Fruit fly (Drosophila melanogaster): ENCODE data around the gene CG14710.

The CG14710 gene

DNA sequence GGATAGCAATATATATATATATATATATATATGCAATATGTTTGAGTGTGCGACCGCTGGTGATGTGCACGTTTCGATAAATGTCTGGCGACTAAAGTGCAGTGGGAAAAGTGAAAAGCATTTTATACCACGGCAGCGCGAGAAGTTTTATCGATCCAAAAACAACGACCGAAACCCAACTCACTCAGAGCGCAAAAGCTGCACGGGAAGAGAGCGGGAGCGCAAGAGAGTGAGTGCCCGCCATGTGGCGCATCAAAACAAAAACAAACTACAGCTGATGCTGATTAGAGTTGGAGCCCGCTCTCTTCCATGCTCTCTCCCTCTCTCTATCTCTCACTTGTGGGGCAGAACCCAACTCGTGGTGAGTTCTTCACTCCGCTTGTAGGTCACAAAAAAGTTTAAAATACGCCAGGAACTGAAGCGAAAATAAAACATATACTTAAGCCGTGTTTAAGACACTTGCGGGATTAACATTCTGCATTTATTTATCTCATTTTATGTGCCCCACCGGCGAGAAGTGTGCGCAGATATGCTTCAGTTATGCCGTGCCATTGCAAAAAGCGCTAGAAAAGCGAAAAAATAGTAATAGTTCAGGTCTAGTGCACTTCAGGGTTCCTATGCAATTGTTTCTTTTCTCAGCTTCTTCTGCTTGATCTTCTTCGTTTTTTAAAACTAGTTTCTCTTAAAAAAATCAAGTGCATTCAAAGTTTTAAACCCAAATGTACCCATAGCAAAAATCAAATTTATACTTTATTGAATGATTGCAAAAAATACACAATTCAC is 15.0 kb upstream of the CG14710 start (continued):
- TF ChIP-seq Side (GFP tag; optimal IDR thresholded peaks at IDR 0.05) (no peak), Opbp (GFP tag; IDR thresholded peaks at IDR 0.05; ENCODE audit: partially characterized antibody) (peak; percentile 48; the same call in 1 of the 3 replicates), HHEX (GFP tag; optimal IDR thresholded peaks at IDR 0.05) (no peak), CG6791 (GFP tag; IDR thresholded peaks at IDR 0.05; ENCODE audit: partially characterized antibody) (0 out of 3 replicates have a peak, but pooled peaks have one; percentile 26), CG15479 (GFP tag; optimal IDR thresholded peaks at IDR 0.05) (no peak), sens-2 (GFP tag; IDR thresholded peaks at IDR 0.05) (peak; percentile 23; the same call in 1 of the 2 replicates), Dll (GFP tag; IDR thresholded peaks at IDR 0.05; ENCODE audit: partially characterized antibody) (peak; percentile 77), CG2120 (GFP tag; optimal IDR thresholded peaks at IDR 0.05) (no peak), dysf (GFP tag; IDR thresholded peaks at IDR 0.05) (no peak), CG7357 (GFP tag; IDR thresholded peaks at IDR 0.05) (peak; percentile 30; the same call in 1 of the 3 replicates), chif (GFP tag; optimal IDR thresholded peaks at IDR 0.05) (no peak), sna (GFP tag; IDR thresholded peaks at IDR 0.05; ENCODE audit: partially characterized antibody) (peak; percentile 80), esg (GFP tag; conservative IDR thresholded peaks at IDR 0.05) (no peak), Pdp1 (GFP tag; optimal IDR thresholded peaks at IDR 0.05) (no peak), fd64A (GFP tag; optimal IDR thresholded peaks at IDR 0.05) (no peak), chinmo (GFP tag; IDR thresholded peaks at IDR 0.05; ENCODE audit: partially characterized antibody) (peak; percentile 94; the same call in 3 of the 4 replicates), Xbp1 (GFP tag; optimal IDR thresholded peaks at IDR 0.05) (no peak), zen2 (GFP tag; IDR thresholded peaks at IDR 0.05; ENCODE audit: partially characterized antibody) (peak; percentile 90; the same call in 2 of the 3 replicates), lilli (GFP tag; optimal IDR thresholded peaks at IDR 0.05) (no peak), nmo (GFP tag; optimal IDR thresholded peaks at IDR 0.05) (no peak), hbn (GFP tag; IDR thresholded peaks at IDR 0.05; ENCODE audit: partially characterized antibody) (peak; percentile 63; the same call in 1 of the 2 replicates), BtbVII (GFP tag; optimal IDR thresholded peaks at IDR 0.05) (peak; percentile 44), so (GFP tag; IDR thresholded peaks at IDR 0.05) (peak; percentile 21; the same call in 1 of the 3 replicates), Doc3 (GFP tag; IDR thresholded peaks at IDR 0.05; ENCODE audit: partially characterized antibody) (peak; percentile 50; the same call in 1 of the 3 replicates), CG32532 (GFP tag; IDR thresholded peaks at IDR 0.05) (peak; percentile 68; the same call in 1 of the 2 replicates), Eip74EF (GFP tag; optimal IDR thresholded peaks at IDR 0.05) (peak in 1 of 2 experiments; percentile 4), nerfin-1 (tag; optimal IDR thresholded peaks at IDR 0.05) (no peak), CG11695 (GFP tag; IDR thresholded peaks at IDR 0.05) (0 out of 3 replicates have a peak, but pooled peaks have one; percentile 44), ewg (GFP tag; optimal IDR thresholded peaks at IDR 0.05) (peak; percentile 32), MTF-1 (GFP tag; optimal IDR thresholded peaks at IDR 0.05; ENCODE audit: borderline replicate concordance) (peak; percentile 25), CG43689 (GFP tag; IDR thresholded peaks at IDR 0.05) (no peak), Med (GFP tag) (peak; percentile 60), sens (GFP tag) (peak; percentile 60), NC2α (GFP tag; optimal IDR thresholded peaks at IDR 0.05) (no peak), Hmr (GFP tag; optimal IDR thresholded peaks at IDR 0.05) (no peak), CG10209 (GFP tag; optimal IDR thresholded peaks at IDR 0.05) (no peak), CG14860 (GFP tag; IDR thresholded peaks at IDR 0.05; ENCODE audit: partially characterized antibody) (0 out of 3 replicates have a peak, but pooled peaks have one; percentile 22), CG17385 (GFP tag; optimal IDR thresholded peaks at IDR 0.05) (peak; percentile 62), CG6689 (GFP tag; IDR thresholded peaks at IDR 0.05) (no peak), CG13287 (GFP tag; IDR thresholded peaks at IDR 0.05; ENCODE audit: partially characterized antibody) (peak; percentile 76), Atf3 (GFP tag; optimal IDR thresholded peaks at IDR 0.05) (no peak), CG13296 (GFP tag; optimal IDR thresholded peaks at IDR 0.05) (no peak), yki (optimal IDR thresholded peaks at IDR 0.05) (peak; percentile 99), Elba2 (GFP tag; optimal IDR thresholded peaks at IDR 0.05) (no peak), E2f2 (GFP tag; IDR thresholded peaks at IDR 0.05) (peak; percentile 17; the same call in 1 of the 2 replicates), unc-4 (GFP tag; IDR thresholded peaks at IDR 0.05; ENCODE audit: partially characterized antibody) (peak; percentile 59)
